Worm (Caenorhabditis elegans): Measurements from ENCODE around the gene srp-1.

Gene srp-1

DNA sequence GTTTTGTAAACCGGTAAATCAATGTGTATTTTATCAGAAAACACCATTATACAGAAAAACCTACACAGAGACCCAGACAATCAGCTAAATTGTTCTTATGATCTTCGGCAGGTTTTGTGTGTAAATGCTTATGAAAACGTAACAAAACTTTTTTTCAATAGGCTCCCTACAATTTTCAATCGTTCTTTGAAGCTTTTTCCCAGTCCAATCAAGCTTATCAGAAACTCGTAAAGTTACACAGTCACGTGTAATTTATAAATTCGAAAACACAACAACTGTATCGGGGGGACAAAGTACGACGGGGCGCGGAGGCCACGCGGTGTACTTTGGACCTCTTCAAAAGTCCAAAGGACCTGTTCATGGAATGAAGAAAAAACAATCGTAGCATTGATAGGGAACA, 22.9 kb upstream of the srp-1 start:
- TF ChIP-seq snpc-4 (tag; optimal IDR thresholded peaks at IDR 0.05) (no peak), egl-5 (tag; optimal IDR thresholded peaks at IDR 0.05) (no peak), nhr-28 (tag; optimal IDR thresholded peaks at IDR 0.05) (no peak), nhr-77 (tag; optimal IDR thresholded peaks at IDR 0.05) (no peak), lsy-12 (tag; optimal IDR thresholded peaks at IDR 0.05) (peak; percentile 44), aly-2 (tag; optimal IDR thresholded peaks at IDR 0.05) (no peak), lin-39 (tag; optimal IDR thresholded peaks at IDR 0.05) (no peak), ceh-82 (tag; optimal IDR thresholded peaks at IDR 0.05) (no peak), nhr-76 (tag; optimal IDR thresholded peaks at IDR 0.05) (no peak), ceh-28 (tag; optimal IDR thresholded peaks at IDR 0.05) (no peak), nhr-11 (tag; optimal IDR thresholded peaks at IDR 0.05) (no peak), tbx-2 (tag; optimal IDR thresholded peaks at IDR 0.05) (no peak), mml-1 (tag; optimal IDR thresholded peaks at IDR 0.05) (no peak), skn-1 (tag; optimal IDR thresholded peaks at IDR 0.05) (no peak), ama-1 (optimal IDR thresholded peaks at IDR 0.05) (peak; percentile 87), ceh-16 (tag; optimal IDR thresholded peaks at IDR 0.05) (no peak), eor-1 (tag; optimal IDR thresholded peaks at IDR 0.05) (no peak), elt-2 (tag; optimal IDR thresholded peaks at IDR 0.05) (peak; percentile 92), lin-15B (tag; optimal IDR thresholded peaks at IDR 0.05) (no peak), hmg-11 (tag; optimal IDR thresholded peaks at IDR 0.05) (no peak), elt-1 (tag; optimal IDR thresholded peaks at IDR 0.05) (no peak), ztf-11 (tag; optimal IDR thresholded peaks at IDR 0.05) (no peak), unc-39 (tag; optimal IDR thresholded peaks at IDR 0.05) (no peak), egl-27 (tag; optimal IDR thresholded peaks at IDR 0.05) (no peak), unc-62 (GFP tag; optimal IDR thresholded peaks at IDR 0.05) (no peak), fkh-2 (tag; optimal IDR thresholded peaks at IDR 0.05) (no peak), nhr-23 (tag; optimal IDR thresholded peaks at IDR 0.05) (no peak), sea-2 (GFP tag; optimal IDR thresholded peaks at IDR 0.05) (no peak), daf-12 (tag; optimal IDR thresholded peaks at IDR 0.05) (no peak), fos-1 (tag; optimal IDR thresholded peaks at IDR 0.05) (no peak), zag-1 (tag; optimal IDR thresholded peaks at IDR 0.05) (no peak), pha-4 (tag; optimal IDR thresholded peaks at IDR 0.05) (peak; percentile 86), nhr-43 (tag; optimal IDR thresholded peaks at IDR 0.05; ENCODE audit: poor library complexity, severe bottlenecking) (peak; percentile 85), ceh-9 (tag; optimal IDR thresholded peaks at IDR 0.05) (no peak), jun-1 (tag; optimal IDR thresholded peaks at IDR 0.05) (peak; percentile 67), nhr-237 (tag; optimal IDR thresholded peaks at IDR 0.05) (no peak), ZK546.5 (tag; optimal IDR thresholded peaks at IDR 0.05) (no peak), ztf-4 (tag; optimal IDR thresholded peaks at IDR 0.05) (no peak), nhr-67 (tag; optimal IDR thresholded peaks at IDR 0.05) (no peak), nhr-12 (tag; optimal IDR thresholded peaks at IDR 0.05) (no peak), pqm-1 (tag; optimal IDR thresholded peaks at IDR 0.05) (peak; percentile 87), nhr-25 (tag; optimal IDR thresholded peaks at IDR 0.05) (peak; percentile 16), nfya-1 (tag; optimal IDR thresholded peaks at IDR 0.05; ENCODE audit: insufficient read depth) (peak; percentile 49), R02D3.7 (tag; optimal IDR thresholded peaks at IDR 0.05) (no peak), fkh-10 (GFP tag; optimal IDR thresholded peaks at IDR 0.05) (no peak), mdl-1 (tag; optimal IDR thresholded peaks at IDR 0.05) (no peak), elt-3 (tag; optimal IDR thresholded peaks at IDR 0.05) (no peak)

DNA sequence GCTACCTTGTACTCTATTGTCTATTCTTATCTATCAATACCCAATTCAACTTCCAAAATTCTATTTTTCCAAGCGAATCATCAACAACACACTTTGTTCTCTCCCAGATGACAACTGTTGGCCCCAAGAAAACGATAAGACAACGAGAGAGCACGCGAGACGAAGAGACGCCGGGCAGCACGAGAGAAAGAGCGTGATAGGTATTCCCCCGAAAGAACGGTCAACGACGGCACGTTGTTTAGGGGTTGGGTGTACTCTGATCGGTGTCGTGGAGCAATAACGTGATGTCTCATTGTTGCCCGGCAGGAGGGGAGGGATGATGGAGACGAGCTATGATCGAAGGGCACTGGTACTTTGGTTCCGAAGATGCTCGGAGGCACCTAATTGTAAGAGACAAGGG, 21.8 kb upstream of the srp-1 start:
- TF ChIP-seq nhr-43 (tag; optimal IDR thresholded peaks at IDR 0.05; ENCODE audit: poor library complexity, severe bottlenecking) = peak; percentile 94
- no peak for TF ChIP-seq ceh-9 (tag; optimal IDR thresholded peaks at IDR 0.05)
- peak; percentile 97 for TF ChIP-seq jun-1 (tag; optimal IDR thresholded peaks at IDR 0.05)
- TF ChIP-seq fos-1 (tag; optimal IDR thresholded peaks at IDR 0.05) = no peak
- TF ChIP-seq nhr-237 (tag; optimal IDR thresholded peaks at IDR 0.05) = no peak
- no peak for TF ChIP-seq nhr-67 (tag; optimal IDR thresholded peaks at IDR 0.05)
- peak; percentile 74 for TF ChIP-seq nhr-25 (tag; optimal IDR thresholded peaks at IDR 0.05)
- TF ChIP-seq snpc-4 (tag; optimal IDR thresholded peaks at IDR 0.05) = no peak
- TF ChIP-seq tbx-2 (tag; optimal IDR thresholded peaks at IDR 0.05) = peak; percentile 65
- TF ChIP-seq unc-39 (tag; optimal IDR thresholded peaks at IDR 0.05) = no peak
- no peak for TF ChIP-seq elt-1 (tag; optimal IDR thresholded peaks at IDR 0.05)
- TF ChIP-seq ama-1 (optimal IDR thresholded peaks at IDR 0.05) = peak; percentile 81
- TF ChIP-seq unc-62 (GFP tag; optimal IDR thresholded peaks at IDR 0.05) = peak; percentile 74
- TF ChIP-seq skn-1 (tag; optimal IDR thresholded peaks at IDR 0.05) = peak; percentile 55
- TF ChIP-seq ceh-16 (tag; optimal IDR thresholded peaks at IDR 0.05) = no peak
- no peak for TF ChIP-seq hmg-11 (tag; optimal IDR thresholded peaks at IDR 0.05)
- TF ChIP-seq nfya-1 (tag; optimal IDR thresholded peaks at IDR 0.05; ENCODE audit: insufficient read depth) = peak; percentile 74
- no peak for TF ChIP-seq aly-2 (tag; optimal IDR thresholded peaks at IDR 0.05)
- TF ChIP-seq nhr-76 (tag; optimal IDR thresholded peaks at IDR 0.05) = no peak
- no peak for TF ChIP-seq sea-2 (GFP tag; optimal IDR thresholded peaks at IDR 0.05)
- TF ChIP-seq R02D3.7 (tag; optimal IDR thresholded peaks at IDR 0.05) = peak; percentile 32
- TF ChIP-seq pqm-1 (tag; optimal IDR thresholded peaks at IDR 0.05) = peak; percentile 98
- no peak for TF ChIP-seq fkh-2 (tag; optimal IDR thresholded peaks at IDR 0.05)
- peak; percentile 80 for TF ChIP-seq nhr-23 (tag; optimal IDR thresholded peaks at IDR 0.05)
- TF ChIP-seq fkh-10 (GFP tag; optimal IDR thresholded peaks at IDR 0.05) = no peak
- TF ChIP-seq nhr-28 (tag; optimal IDR thresholded peaks at IDR 0.05) = peak; percentile 53
- peak; percentile 90 for TF ChIP-seq lin-39 (tag; optimal IDR thresholded peaks at IDR 0.05)
- no peak for TF ChIP-seq egl-5 (tag; optimal IDR thresholded peaks at IDR 0.05)
- no peak for TF ChIP-seq eor-1 (tag; optimal IDR thresholded peaks at IDR 0.05)
- TF ChIP-seq mml-1 (tag; optimal IDR thresholded peaks at IDR 0.05) = no peak
- TF ChIP-seq lsy-12 (tag; optimal IDR thresholded peaks at IDR 0.05) = peak; percentile 77
- TF ChIP-seq egl-27 (tag; optimal IDR thresholded peaks at IDR 0.05) = peak; percentile 44
- no peak for TF ChIP-seq ztf-11 (tag; optimal IDR thresholded peaks at IDR 0.05)
- TF ChIP-seq elt-3 (tag; optimal IDR thresholded peaks at IDR 0.05) = peak; percentile 32 to 47 (median 37)
- no peak for TF ChIP-seq ZK546.5 (tag; optimal IDR thresholded peaks at IDR 0.05)
- peak; percentile 99 for TF ChIP-seq elt-2 (tag; optimal IDR thresholded peaks at IDR 0.05)
- peak; percentile 96 for TF ChIP-seq mdl-1 (tag; optimal IDR thresholded peaks at IDR 0.05)
- no peak for TF ChIP-seq nhr-77 (tag; optimal IDR thresholded peaks at IDR 0.05)
- TF ChIP-seq nhr-11 (tag; optimal IDR thresholded peaks at IDR 0.05) = peak; percentile 85
- peak; percentile 62 for TF ChIP-seq ceh-28 (tag; optimal IDR thresholded peaks at IDR 0.05)

All from whole organism, L3 larva.